Fruit fly (Drosophila melanogaster): ENCODE data around the gene CG15544.

The CG15544 gene

dm6 chr3R:30814597-30815252 is 12.9 kb upstream of the CG15544 start (continued):
- TF ChIP-seq CG4617 (GFP tag; optimal IDR thresholded peaks at IDR 0.05; ENCODE audit: borderline replicate concordance) = no peak
- no peak for TF ChIP-seq Dad (GFP tag; optimal IDR thresholded peaks at IDR 0.05)
- TF ChIP-seq CG3163 (GFP tag; optimal IDR thresholded peaks at IDR 0.05) = no peak
- no peak for TF ChIP-seq bbx (GFP tag; IDR thresholded peaks at IDR 0.05; ENCODE audit: partially characterized antibody)
- TF ChIP-seq CG32532 (GFP tag; IDR thresholded peaks at IDR 0.05) = no peak
- TF ChIP-seq pita (GFP tag; optimal IDR thresholded peaks at IDR 0.05) = no peak
- TF ChIP-seq Opbp (GFP tag; IDR thresholded peaks at IDR 0.05; ENCODE audit: partially characterized antibody) = no peak
- TF ChIP-seq eve (GFP tag; optimal IDR thresholded peaks at IDR 0.05) = no peak
- peak; percentile 27 for TF ChIP-seq CG9609 (GFP tag; optimal IDR thresholded peaks at IDR 0.05)
- no peak for TF ChIP-seq CG3995 (GFP tag; optimal IDR thresholded peaks at IDR 0.05)
- peak; percentile 58 for TF ChIP-seq Atf6 (GFP tag; IDR thresholded peaks at IDR 0.05)
- no peak for TF ChIP-seq abd-A (tag; optimal IDR thresholded peaks at IDR 0.05)
- TF ChIP-seq exex (tag; optimal IDR thresholded peaks at IDR 0.05) = no peak
- peak; percentile 15 for TF ChIP-seq tin (GFP tag; optimal IDR thresholded peaks at IDR 0.05)
- TF ChIP-seq pfk (GFP tag; optimal IDR thresholded peaks at IDR 0.05) = no peak
- TF ChIP-seq crc (GFP tag; optimal IDR thresholded peaks at IDR 0.05) = no peak
- TF ChIP-seq hbn (GFP tag; IDR thresholded peaks at IDR 0.05; ENCODE audit: partially characterized antibody) = no peak
- TF ChIP-seq CG14441 (GFP tag; IDR thresholded peaks at IDR 0.05) = no peak
- TF ChIP-seq MESR4 (GFP tag; optimal IDR thresholded peaks at IDR 0.05) = no peak
- peak; percentile 88 for TF ChIP-seq sens (GFP tag)
- no peak for TF ChIP-seq klu (GFP tag; IDR thresholded peaks at IDR 0.05)
- TF ChIP-seq ems (GFP tag; optimal IDR thresholded peaks at IDR 0.05) = no peak
- no peak for TF ChIP-seq ab (GFP tag; optimal IDR thresholded peaks at IDR 0.05)
- TF ChIP-seq CG7357 (GFP tag; IDR thresholded peaks at IDR 0.05) = peak; percentile 11; the same call in 1 of the 3 replicates
- TF ChIP-seq CG14667 (GFP tag; IDR thresholded peaks at IDR 0.05) = 0 out of 2 replicates have a peak, but pooled peaks have one; percentile 13
- TF ChIP-seq CG17829 (tag; optimal IDR thresholded peaks at IDR 0.05) = no peak
- peak; percentile 41 for TF ChIP-seq Ssrp (tag; optimal IDR thresholded peaks at IDR 0.05)
- TF ChIP-seq Tbp (GFP tag; optimal IDR thresholded peaks at IDR 0.05) = no peak
- peak in 1 of 2 experiments; percentile 16 for TF ChIP-seq Pdp1 (GFP tag; optimal IDR thresholded peaks at IDR 0.05)
- TF ChIP-seq amos (GFP tag; IDR thresholded peaks at IDR 0.05; ENCODE audit: partially characterized antibody) = no peak
- TF ChIP-seq CG16779 (GFP tag; IDR thresholded peaks at IDR 0.05) = no peak
- no peak for TF ChIP-seq knrl (GFP tag; IDR thresholded peaks at IDR 0.05; ENCODE audit: partially characterized antibody)
- no peak for TF ChIP-seq bigmax (GFP tag; optimal IDR thresholded peaks at IDR 0.05)
- 0 out of 2 replicates have a peak, but pooled peaks have one; percentile 14 for TF ChIP-seq CG9932 (GFP tag; IDR thresholded peaks at IDR 0.05)
- TF ChIP-seq trh (GFP tag; optimal IDR thresholded peaks at IDR 0.05) = no peak
- TF ChIP-seq mld (GFP tag; IDR thresholded peaks at IDR 0.05; ENCODE audit: partially characterized antibody) = no peak
- TF ChIP-seq kni (GFP tag; optimal IDR thresholded peaks at IDR 0.05) = no peak
- TF ChIP-seq tup (GFP tag; optimal IDR thresholded peaks at IDR 0.05) = no peak
- TF ChIP-seq CG4820 (GFP tag; optimal IDR thresholded peaks at IDR 0.05) = no peak
- no peak for TF ChIP-seq gsb-n (tag; optimal IDR thresholded peaks at IDR 0.05)
- no peak for TF ChIP-seq Poxn (GFP tag; IDR thresholded peaks at IDR 0.05)
- no peak for TF ChIP-seq D19A (tag; optimal IDR thresholded peaks at IDR 0.05)
- no peak for TF ChIP-seq rib (GFP tag; IDR thresholded peaks at IDR 0.05)
- no peak for TF ChIP-seq CG12236 (GFP tag; optimal IDR thresholded peaks at IDR 0.05)
- TF ChIP-seq Bdp1 (GFP tag; optimal IDR thresholded peaks at IDR 0.05) = no peak
- no peak for TF ChIP-seq hkb (optimal IDR thresholded peaks at IDR 0.05)
- TF ChIP-seq hkb (GFP tag; IDR thresholded peaks at IDR 0.05) = no peak
- TF ChIP-seq danr (GFP tag; IDR thresholded peaks at IDR 0.05) = no peak
- TF ChIP-seq lilli (GFP tag; optimal IDR thresholded peaks at IDR 0.05) = no peak
- peak; percentile 34; the same call in 1 of the 2 replicates for TF ChIP-seq Rfx (GFP tag; IDR thresholded peaks at IDR 0.05)
- peak; percentile 11; the same call in 1 of the 2 replicates for TF ChIP-seq CG31441 (GFP tag; IDR thresholded peaks at IDR 0.05)

Data from whole organism, embryonic.